Worm (Caenorhabditis elegans): Measurements from ENCODE around the gene tsp-13.
A peak's percentile ranks its signal among the peaks of the same experiment; 100 is the strongest.

tsp-13 gene

ce11 chrV:19153244-19153643 lies 662 bp upstream of the tsp-13 start:
- TF ChIP-seq ceh-16 (tag; optimal IDR thresholded peaks at IDR 0.05) (no peak), pha-4 (tag; optimal IDR thresholded peaks at IDR 0.05) (peak; percentile 46)

DNA sequence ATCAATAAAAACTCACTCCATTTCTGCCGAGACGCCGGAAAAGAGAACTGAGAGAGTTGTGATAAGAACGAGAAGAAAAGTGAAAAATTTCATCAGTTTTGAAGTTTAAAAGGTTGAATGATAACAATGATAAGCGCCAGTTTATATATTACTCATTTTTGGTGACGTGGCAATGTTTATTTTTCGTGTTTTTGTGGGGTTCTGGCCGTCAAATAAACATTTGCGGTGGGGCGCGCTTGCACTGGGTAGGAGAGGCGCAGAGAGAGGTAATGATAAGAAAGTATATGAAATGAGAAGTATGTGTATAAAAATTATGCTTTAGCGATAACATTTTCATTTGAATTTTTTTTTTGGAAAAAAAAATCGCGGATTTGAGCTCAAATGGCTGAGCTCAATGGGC lies 4.8 kb downstream of the tsp-13 start, which contains the start of gene Y39B6A.5:
Y39B6A.5 (minus strand) TSS at position 214 of the 400 bp plus-strand sequence.
- no peak for TF ChIP-seq unc-39 (tag; optimal IDR thresholded peaks at IDR 0.05)
- TF ChIP-seq skn-1 (tag; optimal IDR thresholded peaks at IDR 0.05): peak; percentile 46
- no peak for TF ChIP-seq nhr-11 (tag; optimal IDR thresholded peaks at IDR 0.05)
- no peak for TF ChIP-seq elt-1 (tag; optimal IDR thresholded peaks at IDR 0.05)
- no peak for TF ChIP-seq nhr-76 (tag; optimal IDR thresholded peaks at IDR 0.05)
- TF ChIP-seq ztf-11 (tag; optimal IDR thresholded peaks at IDR 0.05): no peak
- peak; percentile 2 for TF ChIP-seq lin-15B (tag; optimal IDR thresholded peaks at IDR 0.05)
- TF ChIP-seq elt-2 (tag; optimal IDR thresholded peaks at IDR 0.05): peak; percentile 100
- no peak for TF ChIP-seq mdl-1 (tag; optimal IDR thresholded peaks at IDR 0.05)
- peak; percentile 61 for TF ChIP-seq snpc-4 (tag; optimal IDR thresholded peaks at IDR 0.05)
- peak; percentile 96 for TF ChIP-seq jun-1 (tag; optimal IDR thresholded peaks at IDR 0.05)
- no peak for TF ChIP-seq eor-1 (tag; optimal IDR thresholded peaks at IDR 0.05)
- no peak for TF ChIP-seq ceh-9 (tag; optimal IDR thresholded peaks at IDR 0.05)
- TF ChIP-seq nhr-43 (tag; optimal IDR thresholded peaks at IDR 0.05; ENCODE audit: poor library complexity, severe bottlenecking): no peak
- TF ChIP-seq pqm-1 (tag; optimal IDR thresholded peaks at IDR 0.05): peak; percentile 94
- TF ChIP-seq fos-1 (tag; optimal IDR thresholded peaks at IDR 0.05): peak; percentile 69
- TF ChIP-seq ceh-28 (tag; optimal IDR thresholded peaks at IDR 0.05): peak; percentile 54
- peak; percentile 100 for TF ChIP-seq pha-4 (tag; optimal IDR thresholded peaks at IDR 0.05)
- TF ChIP-seq egl-5 (tag; optimal IDR thresholded peaks at IDR 0.05): no peak
- TF ChIP-seq nhr-237 (tag; optimal IDR thresholded peaks at IDR 0.05): no peak
- TF ChIP-seq nhr-77 (tag; optimal IDR thresholded peaks at IDR 0.05): no peak
- TF ChIP-seq ztf-4 (tag; optimal IDR thresholded peaks at IDR 0.05): no peak
- TF ChIP-seq ZK546.5 (tag; optimal IDR thresholded peaks at IDR 0.05): no peak
- no peak for TF ChIP-seq mml-1 (tag; optimal IDR thresholded peaks at IDR 0.05)
- no peak for TF ChIP-seq elt-3 (tag; optimal IDR thresholded peaks at IDR 0.05)
- no peak for TF ChIP-seq R02D3.7 (tag; optimal IDR thresholded peaks at IDR 0.05)
- TF ChIP-seq fkh-2 (tag; optimal IDR thresholded peaks at IDR 0.05): no peak
- TF ChIP-seq hmg-11 (tag; optimal IDR thresholded peaks at IDR 0.05): peak; percentile 15
- no peak for TF ChIP-seq sea-2 (GFP tag; optimal IDR thresholded peaks at IDR 0.05)
- TF ChIP-seq ceh-82 (tag; optimal IDR thresholded peaks at IDR 0.05): no peak

- TF ChIP-seq lsy-12 (tag; optimal IDR thresholded peaks at IDR 0.05) (no peak), ceh-9 (tag; optimal IDR thresholded peaks at IDR 0.05) (no peak), nhr-28 (tag; optimal IDR thresholded peaks at IDR 0.05) (no peak), ama-1 (optimal IDR thresholded peaks at IDR 0.05) (no peak)
Observed at ce11 chrV:19174626-19175025, 20.7 kb downstream of the tsp-13 start, which contains the start of gene hot-2. Gene hot-2 (plus strand): TSS chrV:19174759.

DNA sequence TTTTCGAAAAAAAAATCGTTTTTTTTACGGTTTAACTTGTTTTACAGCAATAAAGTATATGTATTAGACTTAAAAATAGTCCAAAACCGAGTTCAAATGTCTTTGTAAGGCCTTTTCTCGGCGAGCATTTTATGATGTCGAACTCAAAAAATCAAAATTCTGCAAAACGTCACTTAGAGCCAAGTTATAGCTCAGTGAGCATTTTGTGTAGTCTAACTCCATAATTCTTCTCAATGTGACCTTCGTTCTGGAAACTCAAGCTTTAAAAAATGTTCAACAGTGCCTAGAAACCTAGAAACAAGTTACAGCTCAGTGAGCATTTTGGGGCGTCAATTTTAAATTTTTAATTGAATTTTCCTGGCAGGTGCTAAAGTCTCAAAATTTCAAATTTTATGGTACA lies 21.8 kb downstream of the tsp-13 start:
- TF ChIP-seq ama-1 (optimal IDR thresholded peaks at IDR 0.05): no peak
- TF ChIP-seq sea-2 (GFP tag; optimal IDR thresholded peaks at IDR 0.05): no peak
- no peak for TF ChIP-seq nhr-43 (tag; optimal IDR thresholded peaks at IDR 0.05; ENCODE audit: poor library complexity, severe bottlenecking)
- TF ChIP-seq ceh-28 (tag; optimal IDR thresholded peaks at IDR 0.05): no peak
- no peak for TF ChIP-seq fkh-2 (tag; optimal IDR thresholded peaks at IDR 0.05)
- TF ChIP-seq nhr-12 (tag; optimal IDR thresholded peaks at IDR 0.05): no peak
- TF ChIP-seq ceh-9 (tag; optimal IDR thresholded peaks at IDR 0.05): no peak
- TF ChIP-seq snpc-4 (tag; optimal IDR thresholded peaks at IDR 0.05): no peak
- TF ChIP-seq egl-27 (tag; optimal IDR thresholded peaks at IDR 0.05): no peak
- TF ChIP-seq hmg-11 (tag; optimal IDR thresholded peaks at IDR 0.05): no peak
- no peak for TF ChIP-seq lsy-12 (tag; optimal IDR thresholded peaks at IDR 0.05)
- no peak for TF ChIP-seq ztf-11 (tag; optimal IDR thresholded peaks at IDR 0.05)
- no peak for TF ChIP-seq elt-1 (tag; optimal IDR thresholded peaks at IDR 0.05)
- TF ChIP-seq nhr-76 (tag; optimal IDR thresholded peaks at IDR 0.05): no peak
- TF ChIP-seq lin-39 (tag; optimal IDR thresholded peaks at IDR 0.05): no peak
- TF ChIP-seq nfya-1 (tag; optimal IDR thresholded peaks at IDR 0.05; ENCODE audit: insufficient read depth): no peak
- no peak for TF ChIP-seq ceh-16 (tag; optimal IDR thresholded peaks at IDR 0.05)
- TF ChIP-seq unc-62 (GFP tag; optimal IDR thresholded peaks at IDR 0.05): no peak
